Worm (Caenorhabditis elegans): ENCODE data around the gene tag-340.

The tag-340 gene

DNA sequence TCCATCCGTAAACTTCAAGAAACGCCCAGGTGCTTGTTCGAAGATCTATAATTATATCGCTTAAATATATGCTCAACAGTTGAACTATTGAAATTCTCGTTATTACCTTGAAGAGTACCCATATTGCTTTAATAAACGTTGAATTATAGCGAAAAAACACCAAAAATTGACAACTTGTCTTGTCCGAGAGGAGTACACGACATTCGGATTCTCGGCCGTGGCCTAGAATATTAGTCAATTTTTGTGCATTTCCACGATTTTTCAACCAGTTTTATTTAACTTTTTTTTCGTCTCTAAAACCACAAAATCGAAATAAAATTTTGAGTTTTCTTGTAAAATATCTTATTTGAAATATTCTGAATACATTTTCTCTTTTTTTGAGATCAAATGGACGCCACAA is 12.0 kb downstream of the tag-340 start, which contains the start of the genes F26F4.9 and cee-1 (continued):
- peak; percentile 4 for TF ChIP-seq F49E8.2 (tag; optimal IDR thresholded peaks at IDR 0.05; ENCODE audit: borderline replicate concordance)
- peak; percentile 8 for TF ChIP-seq nhr-28 (tag; optimal IDR thresholded peaks at IDR 0.05)
- TF ChIP-seq ZK337.2 (GFP tag; IDR thresholded peaks at IDR 0.05), result peak; percentile 73
- TF ChIP-seq dmd-9 (GFP tag; IDR thresholded peaks at IDR 0.05), result 0 out of 2 replicates have a peak, but pooled peaks have one; percentile 37
- TF ChIP-seq dmd-8 (GFP tag; IDR thresholded peaks at IDR 0.05), result no peak
- TF ChIP-seq dpl-1 (GFP tag; optimal IDR thresholded peaks at IDR 0.05), result peak; percentile 78
- TF ChIP-seq hlh-11 (tag; optimal IDR thresholded peaks at IDR 0.05), result peak; percentile 3
- peak; percentile 32 for TF ChIP-seq rbr-2 (tag; optimal IDR thresholded peaks at IDR 0.05)
- 0 out of 2 replicates have a peak, but pooled peaks have one; percentile 15 for TF ChIP-seq Y48G9A.11 (GFP tag; IDR thresholded peaks at IDR 0.05)
- peak; percentile 86 for TF ChIP-seq unc-130 (GFP tag; optimal IDR thresholded peaks at IDR 0.05)
- no peak for TF ChIP-seq nhr-11 (tag; optimal IDR thresholded peaks at IDR 0.05)

ce11 chrIII:4913736-4914135 is 13.4 kb downstream of the tag-340 start:
- TF ChIP-seq lir-3 (tag; optimal IDR thresholded peaks at IDR 0.05), result no peak
- TF ChIP-seq aha-1 (tag), result peak; percentile 93

DNA sequence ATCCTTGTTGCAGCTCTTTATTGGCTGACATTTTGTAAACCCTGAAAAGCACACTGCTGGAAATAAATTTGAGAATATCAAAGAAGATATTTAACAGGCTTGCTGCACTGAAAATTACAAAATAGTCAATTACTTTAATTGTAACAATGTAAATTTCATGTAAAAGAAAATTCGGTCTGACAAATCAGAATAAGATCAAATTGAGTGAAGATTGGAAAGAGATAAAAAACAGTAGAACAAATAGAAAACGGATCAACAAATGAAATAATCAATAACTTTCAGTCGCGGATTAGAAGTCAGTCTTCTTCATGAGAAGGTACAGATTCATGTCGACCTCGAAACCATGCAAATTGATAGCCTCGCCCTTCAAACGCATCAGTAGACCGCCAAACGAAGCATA is 16.8 kb downstream of the tag-340 start, which contains the start of gene rars-1:
TSS of gene rars-1 (minus strand) at position 101 of the 400 bp plus-strand sequence.
- TF ChIP-seq unc-62 (GFP tag; optimal IDR thresholded peaks at IDR 0.05 in 1 of 2) (peak in 1 of 2 experiments; percentile 57), unc-62 (tag; optimal IDR thresholded peaks at IDR 0.05) (no peak), nhr-102 (tag; optimal IDR thresholded peaks at IDR 0.05) (no peak)

DNA sequence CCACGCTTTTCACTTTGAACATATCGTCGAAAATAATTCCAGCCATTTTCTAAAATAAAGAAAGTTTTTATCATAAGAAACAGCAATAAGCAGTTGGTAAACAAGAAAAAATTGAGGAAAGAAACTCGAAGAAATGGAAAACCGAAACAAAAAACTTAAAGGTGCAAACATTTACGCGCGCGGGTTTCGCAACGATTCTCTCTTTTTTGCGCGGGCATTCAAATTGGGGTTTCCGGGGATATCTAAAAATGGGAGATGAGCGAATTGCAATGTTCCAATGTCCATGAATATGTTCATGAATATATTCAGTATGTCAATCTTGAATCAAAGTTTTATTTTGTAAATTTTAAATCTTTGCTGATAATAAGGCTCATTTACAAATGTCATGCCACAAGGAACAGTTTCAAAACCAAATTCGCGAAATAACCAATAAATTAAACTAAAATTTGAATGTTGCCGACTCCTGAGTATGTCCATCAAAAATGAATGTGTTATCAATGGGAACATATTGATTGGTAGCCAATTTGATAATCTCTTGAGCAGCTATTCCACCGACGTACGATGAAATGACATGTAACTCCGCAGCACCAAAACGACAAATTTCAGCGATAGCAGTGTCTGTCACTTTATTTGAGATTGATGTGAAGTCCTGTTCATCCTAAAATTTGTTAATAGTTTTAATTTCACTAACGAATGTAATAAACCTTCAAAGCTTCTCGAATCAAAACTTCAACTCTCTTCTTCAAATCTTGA is 17.8 kb downstream of the tag-340 start, which contains the start of gene rpb-8:
TSS of gene rpb-8 (minus strand) at position 49 of the 753 bp plus-strand sequence.
- TF ChIP-seq unc-62 (GFP tag; optimal IDR thresholded peaks at IDR 0.05 in 1 of 2) (no peak), unc-62 (tag; optimal IDR thresholded peaks at IDR 0.05) (no peak), jun-1 (tag; optimal IDR thresholded peaks at IDR 0.05) (no peak), saeg-2 (GFP tag; IDR thresholded peaks at IDR 0.05) (no peak), T20F7.1 (GFP tag; optimal IDR thresholded peaks at IDR 0.05) (no peak), lin-1 (GFP tag; IDR thresholded peaks at IDR 0.05) (no peak), nhr-11 (tag; optimal IDR thresholded peaks at IDR 0.05) (no peak), tra-1 (GFP tag; IDR thresholded peaks at IDR 0.05) (no peak), zip-2 (tag; optimal IDR thresholded peaks at IDR 0.05) (no peak), daf-8 (GFP tag; IDR thresholded peaks at IDR 0.05) (no peak), gei-8 (GFP tag; optimal IDR thresholded peaks at IDR 0.05) (no peak), nhr-6 (tag; optimal IDR thresholded peaks at IDR 0.05) (peak; percentile 14), lin-39 (tag; optimal IDR thresholded peaks at IDR 0.05) (no peak), hlh-11 (tag; optimal IDR thresholded peaks at IDR 0.05) (no peak), pqm-1 (tag; optimal IDR thresholded peaks at IDR 0.05) (no peak), set-16 (GFP tag; IDR thresholded peaks at IDR 0.05) (no peak), zip-11 (GFP tag; IDR thresholded peaks at IDR 0.05) (no peak), snpc-4 (tag; optimal IDR thresholded peaks at IDR 0.05) (no peak), hif-1 (tag; optimal IDR thresholded peaks at IDR 0.05) (peak in 1 of 2 experiments; percentile 28), spr-3 (GFP tag; optimal IDR thresholded peaks at IDR 0.05) (no peak), ces-1 (GFP tag; optimal IDR thresholded peaks at IDR 0.05) (no peak), lin-29 (GFP tag; IDR thresholded peaks at IDR 0.05) (no peak), Y105C5A.15 (GFP tag; IDR thresholded peaks at IDR 0.05) (no peak), nhr-111 (GFP tag; optimal IDR thresholded peaks at IDR 0.05) (no peak), mdt-29 (GFP tag; IDR thresholded peaks at IDR 0.05) (no peak), fkh-10 (GFP tag; optimal IDR thresholded peaks at IDR 0.05) (no peak), mxl-3 (GFP tag; optimal IDR thresholded peaks at IDR 0.05) (no peak), R02D3.7 (tag; optimal IDR thresholded peaks at IDR 0.05) (no peak), rbr-2 (tag; optimal IDR thresholded peaks at IDR 0.05) (peak; percentile 16), lin-38 (GFP tag; IDR thresholded peaks at IDR 0.05) (0 out of 2 replicates have a peak, but pooled peaks have one; percentile 22), madf-5 (GFP tag; IDR thresholded peaks at IDR 0.05) (no peak), hlh-30 (tag; optimal IDR thresholded peaks at IDR 0.05; ENCODE audit: insufficient read depth) (peak; percentile 23), nhr-102 (tag; optimal IDR thresholded peaks at IDR 0.05) (no peak), lsy-2 (tag; optimal IDR thresholded peaks at IDR 0.05) (peak in 1 of 2 experiments; percentile 76)
